Fruit fly (Drosophila melanogaster): Measurements from ENCODE around the gene CG33298.

DNA sequence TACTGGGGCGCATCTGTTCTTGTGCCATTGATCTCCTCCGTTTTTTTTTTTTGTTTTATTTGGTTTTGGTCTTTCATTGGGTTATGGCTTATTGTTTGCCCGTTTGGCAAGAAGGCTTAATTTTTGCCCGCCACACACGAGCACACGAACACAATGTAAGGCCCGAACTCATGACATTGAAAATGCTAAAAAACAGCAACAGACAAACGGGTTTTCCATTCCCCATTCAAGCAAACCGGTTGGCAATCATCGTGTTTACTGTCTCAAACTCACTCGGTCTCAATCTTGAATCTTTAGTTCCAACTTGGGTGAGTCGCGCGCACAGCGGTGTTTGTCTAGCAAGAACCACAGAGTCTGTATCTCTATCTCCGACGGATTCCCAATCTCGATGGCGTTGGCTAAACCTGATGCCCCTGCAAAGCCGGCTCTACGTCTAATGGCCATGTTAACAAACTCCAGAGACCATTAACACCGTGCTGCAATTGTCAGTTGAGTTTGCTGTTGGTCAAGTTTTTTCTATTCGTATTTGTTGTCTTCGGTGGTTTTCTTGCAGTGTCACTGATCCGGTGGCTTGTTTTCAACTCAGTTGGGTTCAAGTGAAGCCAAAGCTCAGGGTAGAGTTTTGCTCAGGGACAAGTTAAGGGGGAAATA, 13.4 kb downstream of the CG33298 start:
- TF ChIP-seq CG8478 (optimal IDR thresholded peaks at IDR 0.05) (no peak), CTCF (optimal IDR thresholded peaks at IDR 0.05) (no peak)
